Fruit fly (Drosophila melanogaster) S2 (cell line): ENCODE results near the gene CG13053.

Source experiments
- CG8478 ChIP-seq: fragments of >200 bp; optimal IDR thresholded peaks from 2 replicates; lab custom pipeline; 2018
- CTCF ChIP-seq, 2 experiments: fragments of >200 bp; optimal IDR thresholded peaks; 2 replicates each; lab custom pipeline; 2018

DNA sequence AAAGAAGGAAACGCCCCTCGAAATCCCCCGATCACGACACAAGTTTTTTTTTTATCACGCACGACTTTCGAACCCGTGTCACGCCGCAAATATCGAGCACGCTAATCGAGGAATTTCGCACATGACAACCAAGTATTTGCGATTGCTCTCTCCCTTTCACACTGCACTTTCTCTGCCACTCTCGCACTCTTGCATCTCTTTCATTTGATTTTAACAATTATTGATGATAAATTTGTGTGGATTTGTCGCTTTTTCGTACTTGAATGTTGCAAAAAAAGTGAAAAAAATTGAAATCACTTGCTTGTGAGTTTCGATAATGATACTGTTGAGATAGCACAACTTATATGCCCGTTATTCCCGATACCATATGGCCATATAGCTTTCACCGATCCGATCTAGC lies 42.3 kb downstream of the CG13053 start, which contains the start of gene CG13073:
- TF ChIP-seq CTCF (optimal IDR thresholded peaks at IDR 0.05; lab: Kevin White, UChicago) (no peak), CG8478 (lab: Kevin White, UChicago) (no peak)
